Fruit fly (Drosophila melanogaster) whole organism, embryonic: ENCODE results near the gene st.

Experiments
- Awh ChIP-seq: fragments of 200-800 bp; sonication (Bioruptor generic); IDR thresholded peaks from 2 replicates; pipeline ENCODE4, ENCODE4 v1.3.6; 2022; ENCODE audit warnings: missing biosample characterization, missing genetic modification characterization
- BtbVII ChIP-seq: fragments of 200-800 bp; sonication (Bioruptor generic); optimal IDR thresholded peaks from 3 replicates; lab custom pipeline; 2017; ENCODE audit warnings: missing biosample characterization, mild to moderate bottlenecking, missing genetic modification characterization
- CG10543 ChIP-seq: fragments of 200-800 bp; sonication (Bioruptor generic); optimal IDR thresholded peaks from 3 replicates; lab custom pipeline; 2017; ENCODE audit warnings: missing biosample characterization, mild to moderate bottlenecking, missing genetic modification characterization, moderate library complexity
- CG11695 ChIP-seq: fragments of 200-800 bp; sonication (Bioruptor generic); IDR thresholded peaks from 3 replicates; pipeline ENCODE4 v1.3.6; 2022; ENCODE audit warnings: missing biosample characterization, missing genetic modification characterization
- CG12236 ChIP-seq: fragments of 200-800 bp; sonication (Bioruptor generic); optimal IDR thresholded peaks from 2 replicates; lab custom pipeline; 2016; ENCODE audit warnings: missing biosample characterization, missing genetic modification characterization
- CG12942 ChIP-seq: fragments of 200-800 bp; sonication (Bioruptor generic); optimal IDR thresholded peaks from 3 replicates; lab custom pipeline; 2016; ENCODE audit warnings: missing biosample characterization, missing genetic modification characterization
- CG13287 ChIP-seq: fragments of 200-800 bp; sonication (Bioruptor generic); IDR thresholded peaks from 2 replicates; pipeline ENCODE4 v1.3.6; 2022; ENCODE audit warnings: missing biosample characterization, missing genetic modification characterization; ENCODE audit not compliant: partially characterized antibody
- CG13296 ChIP-seq: fragments of 200-800 bp; sonication (Bioruptor generic); optimal IDR thresholded peaks from 3 replicates; lab custom pipeline; 2018; ENCODE audit warnings: missing biosample characterization, mild to moderate bottlenecking, missing genetic modification characterization
- CG1603 ChIP-seq: fragments of 200-800 bp; sonication (Bioruptor generic); optimal IDR thresholded peaks from 2 replicates; lab custom pipeline; 2019; ENCODE audit warnings: missing biosample characterization, mild to moderate bottlenecking, missing genetic modification characterization, moderate library complexity
- CG16815 ChIP-seq: fragments of 200-800 bp; sonication (Bioruptor generic); optimal IDR thresholded peaks from 3 replicates; lab custom pipeline; 2017; ENCODE audit warnings: missing biosample characterization, mild to moderate bottlenecking, missing genetic modification characterization
- CG17361 ChIP-seq: fragments of 200-800 bp; sonication (Bioruptor generic); IDR thresholded peaks from 3 replicates; pipeline ENCODE4 v1.3.6; 2022; ENCODE audit warnings: missing biosample characterization, missing genetic modification characterization
- CG1792 ChIP-seq: fragments of 200-800 bp; sonication (Bioruptor generic); optimal IDR thresholded peaks from 2 replicates; lab custom pipeline; 2016; ENCODE audit warnings: missing biosample characterization, missing genetic modification characterization
- CG2712 ChIP-seq: fragments of 200-800 bp; optimal IDR thresholded peaks from 3 replicates; lab custom pipeline; 2019; ENCODE audit warnings: missing biosample characterization, mild to moderate bottlenecking, missing genetic modification characterization, moderate library complexity
- CG34376 ChIP-seq: fragments of 200-800 bp; sonication (Bioruptor generic); optimal IDR thresholded peaks from 2 replicates; lab custom pipeline; 2018; ENCODE audit warnings: missing biosample characterization, mild to moderate bottlenecking, missing genetic modification characterization
- CG4404 ChIP-seq: fragments of 200-800 bp; sonication (Bioruptor generic); IDR thresholded peaks from 2 replicates; pipeline ENCODE4 v1.3.6; 2022; ENCODE audit warnings: missing biosample characterization, missing genetic modification characterization
- CG4617 ChIP-seq: fragments of 200-800 bp; sonication (Bioruptor generic); optimal IDR thresholded peaks from 3 replicates; lab custom pipeline; 2016; ENCODE audit warnings: missing biosample characterization, missing genetic modification characterization, borderline replicate concordance
- CG4854 ChIP-seq: fragments of 200-800 bp; sonication (Bioruptor generic); optimal IDR thresholded peaks from 2 replicates; lab custom pipeline; 2016; ENCODE audit warnings: missing biosample characterization, missing genetic modification characterization, inconsistent platforms
- CG6689 ChIP-seq: fragments of 200-800 bp; sonication (Bioruptor generic); IDR thresholded peaks from 2 replicates; pipeline ENCODE4 v1.3.6; 2022; ENCODE audit warnings: missing biosample characterization, missing genetic modification characterization
- CG7372 ChIP-seq: fragments of 200-800 bp; sonication (Bioruptor generic); IDR thresholded peaks from 2 replicates; pipeline ENCODE4 v1.3.6; 2022; ENCODE audit warnings: missing biosample characterization, missing genetic modification characterization
- CG7839 ChIP-seq: fragments of 200-800 bp; sonication (Bioruptor generic); optimal IDR thresholded peaks from 3 replicates; lab custom pipeline; 2018; ENCODE audit warnings: missing biosample characterization, mild to moderate bottlenecking, missing genetic modification characterization, moderate library complexity
- CG8388 ChIP-seq: fragments of 200-800 bp; sonication (Bioruptor generic); optimal IDR thresholded peaks from 2 replicates; lab custom pipeline; 2019; ENCODE audit warnings: missing biosample characterization, mild to moderate bottlenecking, missing genetic modification characterization, moderate library complexity
- CG8765 ChIP-seq: fragments of 200-800 bp; sonication (Bioruptor generic); IDR thresholded peaks from 2 replicates; pipeline ENCODE4 v1.3.6; 2022; ENCODE audit warnings: missing biosample characterization, missing genetic modification characterization
- CrebB ChIP-seq: fragments of 200-800 bp; sonication (Bioruptor generic); optimal IDR thresholded peaks from 3 replicates; lab custom pipeline; 2018; ENCODE audit warnings: missing biosample characterization, mild to moderate bottlenecking, missing genetic modification characterization
- E2f1 ChIP-seq: fragments of 200-800 bp; sonication (Bioruptor generic); IDR thresholded peaks from 2 replicates; pipeline ENCODE4 v1.3.6; 2022; ENCODE audit warnings: missing biosample characterization, missing genetic modification characterization
- Hand ChIP-seq: fragments of 200-800 bp; sonication (Bioruptor generic); optimal IDR thresholded peaks from 2 replicates; lab custom pipeline; 2017; ENCODE audit warnings: mild to moderate bottlenecking, missing biosample characterization, missing genetic modification reagents, missing genetic modification characterization
- Hmr ChIP-seq: fragments of 200-800 bp; sonication (Bioruptor generic); optimal IDR thresholded peaks from 3 replicates; lab custom pipeline; 2017; ENCODE audit warnings: mild to moderate bottlenecking, missing biosample characterization, missing genetic modification reagents, missing genetic modification characterization
- Hr78 ChIP-seq, 2 experiments: fragments of 200-800 bp in 1 of 2; fragments of >200 bp in 1 of 2; sonication (Bioruptor generic) in 1 of 2; optimal IDR thresholded peaks; 2 replicates each; lab custom pipeline; 2017 to 2019; ENCODE audit warnings: missing biosample characterization in 2 of 2, missing genetic modification characterization in 2 of 2, mild to moderate bottlenecking in 1 of 2, moderate library complexity in 1 of 2
- Lpt ChIP-seq: fragments of >200 bp; optimal IDR thresholded peaks from 2 replicates; lab custom pipeline; 2018; ENCODE audit warnings: missing biosample characterization, missing genetic modification characterization
- Myb ChIP-seq: fragments of 200-800 bp; sonication (Bioruptor generic); optimal IDR thresholded peaks from 2 replicates; lab custom pipeline; 2016; ENCODE audit warnings: missing biosample characterization, missing genetic modification characterization
- Ptx1 ChIP-seq: fragments of 200-800 bp; sonication (Bioruptor generic); IDR thresholded peaks from 2 replicates; pipeline ENCODE4 v1.3.6; 2022; ENCODE audit warnings: missing biosample characterization, missing genetic modification characterization
- YL-1 ChIP-seq: fragments of 200-800 bp; sonication (Bioruptor generic); optimal IDR thresholded peaks from 3 replicates; lab custom pipeline; 2017; ENCODE audit warnings: missing biosample characterization, mild to moderate bottlenecking, missing genetic modification characterization
- aop ChIP-seq: fragments of 200-800 bp; sonication (Bioruptor generic); IDR thresholded peaks from 2 replicates; pipeline ENCODE4 v1.3.6; 2022; ENCODE audit warnings: missing biosample characterization, missing genetic modification characterization
- ash1 ChIP-seq: fragments of 200-800 bp; sonication (Bioruptor generic); optimal IDR thresholded peaks from 2 replicates; lab custom pipeline; 2018; ENCODE audit warnings: missing biosample characterization, mild to moderate bottlenecking, missing genetic modification characterization
- ato ChIP-seq: fragments of 200-800 bp; sonication (Bioruptor generic); IDR thresholded peaks from 2 replicates; pipeline ENCODE4 v1.3.6; 2022; ENCODE audit warnings: missing biosample characterization, missing genetic modification characterization; ENCODE audit not compliant: partially characterized antibody
- cg ChIP-seq: fragments of 200-800 bp; sonication (Bioruptor generic); optimal IDR thresholded peaks from 3 replicates; lab custom pipeline; 2019; ENCODE audit warnings: missing biosample characterization, mild to moderate bottlenecking, missing genetic modification characterization, moderate library complexity
- dmrt99B ChIP-seq: fragments of 200-800 bp; sonication (Bioruptor generic); optimal IDR thresholded peaks from 2 replicates; lab custom pipeline; 2018; ENCODE audit warnings: missing biosample characterization, mild to moderate bottlenecking, missing genetic modification characterization, moderate library complexity
- dpn ChIP-seq, 2 experiments: fragments of 200-800 bp; sonication (Bioruptor generic); optimal IDR thresholded peaks; 3 replicates each; lab custom pipeline; 2016; ENCODE audit warnings: missing biosample characterization in 2 of 2, missing genetic modification characterization in 2 of 2
- emc ChIP-seq: fragments of 200-800 bp; sonication (Bioruptor generic); optimal IDR thresholded peaks from 2 replicates; lab custom pipeline; 2016; ENCODE audit warnings: missing biosample characterization, missing genetic modification characterization
- en ChIP-seq: fragments of 200-800 bp; sonication (Bioruptor generic); optimal IDR thresholded peaks from 2 replicates; lab custom pipeline; 2016; ENCODE audit warnings: missing biosample characterization, missing genetic modification characterization
- gce ChIP-seq: fragments of 200-800 bp; sonication (Bioruptor generic); IDR thresholded peaks from 3 replicates; pipeline ENCODE4 v1.3.6; 2022; ENCODE audit warnings: missing biosample characterization, missing genetic modification characterization
- gcm ChIP-seq: fragments of 200-800 bp; sonication (Bioruptor generic); optimal IDR thresholded peaks from 2 replicates; lab custom pipeline; 2019; ENCODE audit warnings: missing biosample characterization, mild to moderate bottlenecking, missing genetic modification characterization, moderate library complexity
- gcm2 ChIP-seq: fragments of 200-800 bp; sonication (Bioruptor generic); optimal IDR thresholded peaks from 2 replicates; lab custom pipeline; 2016; ENCODE audit warnings: missing biosample characterization, missing genetic modification characterization
- gem ChIP-seq: fragments of 200-800 bp; sonication (Bioruptor generic); optimal IDR thresholded peaks from 2 replicates; lab custom pipeline; 2019; ENCODE audit warnings: missing biosample characterization, mild to moderate bottlenecking, missing genetic modification characterization, moderate library complexity
- gsb-n ChIP-seq: fragments of 200-800 bp; sonication (Bioruptor generic); optimal IDR thresholded peaks from 3 replicates; lab custom pipeline; 2018; ENCODE audit warnings: missing biosample characterization, mild to moderate bottlenecking, missing genetic modification characterization
- nom ChIP-seq: fragments of 200-800 bp; sonication (Bioruptor generic); optimal IDR thresholded peaks from 2 replicates; lab custom pipeline; 2017; ENCODE audit warnings: missing biosample characterization, missing genetic modification characterization, mild to moderate bottlenecking, moderate library complexity, missing genetic modification reagents
- psq ChIP-seq: fragments of 200-800 bp; sonication (Bioruptor generic); optimal IDR thresholded peaks from 2 replicates; lab custom pipeline; 2017; ENCODE audit warnings: missing biosample characterization, missing genetic modification characterization
- sens ChIP-seq: fragments of 200-800 bp; sonication (Bioruptor generic); peaks from one replicate; lab custom pipeline; 2016; ENCODE audit warnings: missing biosample characterization, missing genetic modification characterization
- sim ChIP-seq: fragments of 200-800 bp; sonication (Bioruptor generic); IDR thresholded peaks from 2 replicates; pipeline ENCODE4 v1.3.6; 2022; ENCODE audit warnings: missing biosample characterization, missing genetic modification characterization
- tna ChIP-seq: fragments of 200-800 bp; sonication (Bioruptor generic); IDR thresholded peaks from 2 replicates; pipeline ENCODE4 v1.3.6; 2022; ENCODE audit warnings: missing biosample characterization, missing genetic modification characterization; ENCODE audit not compliant: partially characterized antibody
- usp ChIP-seq: fragments of >200 bp; optimal IDR thresholded peaks from 2 replicates; lab custom pipeline; 2017; ENCODE audit warnings: missing biosample characterization, missing genetic modification characterization
- vvl ChIP-seq: fragments of 200-800 bp; sonication (Bioruptor generic); IDR thresholded peaks from 2 replicates; pipeline ENCODE4 v1.3.6; 2022; ENCODE audit warnings: missing biosample characterization, missing genetic modification characterization

The st gene

DNA sequence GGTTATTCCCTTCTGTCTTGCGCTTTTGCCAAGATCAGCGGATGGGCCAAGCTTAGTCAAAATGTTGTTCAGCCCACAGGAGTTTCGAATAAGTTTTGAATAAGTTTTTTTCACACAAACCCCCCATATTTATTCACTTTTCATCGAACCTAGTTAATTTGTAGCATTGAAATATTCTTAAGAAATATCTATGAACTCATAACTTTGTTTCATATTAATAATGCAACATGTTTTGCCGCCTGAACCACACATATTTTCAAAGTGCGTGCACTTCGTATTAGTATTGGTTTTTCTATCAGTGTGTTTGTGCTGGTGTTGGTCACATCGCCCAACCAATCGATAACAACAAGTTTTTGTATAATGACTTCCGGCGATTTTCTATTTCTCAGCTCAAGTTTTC is 10.9 kb upstream of the st start (continued):
- TF ChIP-seq E2f1 (GFP tag; lab: Robert Waterston, UW) (peak; percentile 58), emc (no peak), BtbVII (GFP tag; lab: Kevin White, UChicago) (no peak), CG13287 (GFP tag; lab: Robert Waterston, UW) (no peak), CG8388 (peak; percentile 48), YL-1 (GFP tag; lab: Kevin White, UChicago) (no peak), aop (GFP tag; lab: Robert Waterston, UW) (no peak), cg (peak; percentile 47), CrebB (tag; lab: Kevin White, UChicago) (no peak), CG10543 (GFP tag; lab: Kevin White, UChicago) (no peak), CG1603 (tag; lab: Kevin White, UChicago) (peak; percentile 58), CG8765 (GFP tag; lab: Robert Waterston, UW) (peak; percentile 15; the same call in 1 of the 2 replicates), ash1 (GFP tag; lab: Kevin White, UChicago) (no peak), usp (no peak), Hmr (GFP tag; lab: Kevin White, UChicago) (no peak), gsb-n (tag; lab: Kevin White, UChicago) (peak; percentile 17), CG11695 (GFP tag; lab: Robert Waterston, UW) (peak; percentile 69; the same call in 2 of the 3 replicates), dpn (GFP tag; optimal IDR thresholded peaks at IDR 0.05; lab: Kevin White, UChicago) (no peak), ato (GFP tag; lab: Robert Waterston, UW) (no peak), Hr78 (GFP tag; optimal IDR thresholded peaks at IDR 0.05; lab: Kevin White, UChicago) (peak in 1 of 2 experiments; percentile 1), CG16815 (GFP tag; lab: Kevin White, UChicago) (no peak), CG7372 (no peak), CG1792 (GFP tag; lab: Kevin White, UChicago) (no peak), CG7839 (tag; lab: Kevin White, UChicago) (peak; percentile 52), CG4854 (GFP tag; lab: Kevin White, UChicago) (no peak), dmrt99B (tag; lab: Kevin White, UChicago) (peak; percentile 44), CG34376 (no peak), Myb (GFP tag; lab: Kevin White, UChicago) (no peak), Hand (no peak), tna (GFP tag; lab: Robert Waterston, UW) (no peak), nom (GFP tag; lab: Kevin White, UChicago) (no peak), sens (peak; percentile 94), gcm (no peak), gce (peak; percentile 77), CG4404 (GFP tag; lab: Robert Waterston, UW) (no peak), gcm2 (GFP tag; lab: Kevin White, UChicago) (no peak), psq (GFP tag; lab: Kevin White, UChicago) (no peak), vvl (peak; percentile 86), CG4617 (no peak), sim (GFP tag; lab: Robert Waterston, UW) (0 out of 2 replicates have a peak, but pooled peaks have one; percentile 24), CG17361 (GFP tag; lab: Robert Waterston, UW) (peak; percentile 33; the same call in 1 of the 3 replicates), CG12236 (no peak), Awh (GFP tag; lab: Robert Waterston, UW) (0 out of 2 replicates have a peak, but pooled peaks have one; percentile 34), CG12942 (GFP tag; lab: Kevin White, UChicago) (no peak), en (GFP tag; lab: Kevin White, UChicago) (no peak), CG13296 (no peak), Ptx1 (GFP tag; lab: Robert Waterston, UW) (peak; percentile 70), Lpt (GFP tag; lab: Kevin White, UChicago) (no peak), gem (tag; lab: Kevin White, UChicago) (peak; percentile 53), CG6689 (GFP tag; lab: Robert Waterston, UW) (peak; percentile 61), CG2712 (peak; percentile 70)
